Worm (Caenorhabditis elegans) whole organism, L4 larva: ENCODE measurements around the gene srd-44.

ENCODE experiments used
- D1046.2 ChIP-seq: fragments of 200-800 bp; sonication (Bioruptor generic); IDR thresholded peaks from 2 replicates; pipeline ENCODE4 v1.3.6; 2022; ENCODE audit warnings: missing genetic modification characterization, missing compliant biosample characterization
- Y105C5A.15 ChIP-seq: fragments of 200-800 bp; sonication (Bioruptor generic); IDR thresholded peaks from 2 replicates; pipeline ENCODE4 v1.3.6; 2022; ENCODE audit warnings: missing genetic modification characterization, missing compliant biosample characterization
- Y48G9A.11 ChIP-seq: fragments of 200-800 bp; sonication (Bioruptor generic); IDR thresholded peaks from 2 replicates; pipeline ENCODE4 v1.3.6; 2022; ENCODE audit warnings: missing genetic modification reagents, missing genetic modification characterization, missing compliant biosample characterization
- Y5F2A.4 ChIP-seq: fragments of 200-800 bp; sonication (Bioruptor generic); optimal IDR thresholded peaks from 2 replicates; lab custom pipeline; 2018; ENCODE audit warnings: mild to moderate bottlenecking, missing genetic modification characterization, missing compliant biosample characterization
- ZK337.2 ChIP-seq: fragments of 200-800 bp; sonication (Bioruptor generic); IDR thresholded peaks from 2 replicates; pipeline ENCODE4 v1.3.6; 2022; ENCODE audit warnings: missing genetic modification reagents, missing genetic modification characterization, missing compliant biosample characterization
- aly-2 ChIP-seq: sonication (generic microtip); optimal IDR thresholded peaks from 2 replicates; lab custom pipeline; 2018; ENCODE audit warnings: missing biosample characterization, missing genetic modification characterization
- arid-1 ChIP-seq: fragments of 200-800 bp; sonication (Bioruptor generic); conservative IDR thresholded peaks from 2 replicates; pipeline ENCODE4 v1.3.6; 2022; ENCODE audit warnings: missing genetic modification reagents, missing genetic modification characterization, missing compliant biosample characterization
- attf-4 ChIP-seq: sonication (generic microtip); optimal IDR thresholded peaks from 3 replicates; lab custom pipeline; 2017; ENCODE audit warnings: missing biosample characterization, missing genetic modification characterization
- ceh-32 ChIP-seq: sonication (generic microtip); optimal IDR thresholded peaks from 2 replicates; lab custom pipeline; 2016; ENCODE audit warnings: mild to moderate bottlenecking, missing genetic modification characterization, missing compliant biosample characterization; ENCODE audit not compliant: poor library complexity
- cey-2 ChIP-seq: sonication (generic microtip); optimal IDR thresholded peaks from 3 replicates; lab custom pipeline; 2017; ENCODE audit warnings: missing genetic modification characterization, mild to moderate bottlenecking, missing compliant biosample characterization, antibody characterized with exemption, borderline replicate concordance; ENCODE audit not compliant: insufficient read depth
- daf-16 ChIP-seq, 3 experiments: sonication (generic microtip); optimal IDR thresholded peaks; 2 replicates each; lab custom pipeline; 2016 to 2017; ENCODE audit warnings: missing genetic modification characterization in 3 of 3, missing genetic modification reagents in 3 of 3, mild to moderate bottlenecking in 2 of 3, missing compliant biosample characterization in 2 of 3, missing biosample characterization in 1 of 3, moderate library complexity in 1 of 3
- dmd-6 ChIP-seq: fragments of 200-800 bp; sonication (Bioruptor generic); IDR thresholded peaks from 2 replicates; pipeline ENCODE4 v1.3.6; 2022; ENCODE audit warnings: missing genetic modification reagents, missing genetic modification characterization, missing compliant biosample characterization
- dmd-8 ChIP-seq: fragments of 200-800 bp; sonication (Bioruptor generic); IDR thresholded peaks from 2 replicates; pipeline ENCODE4 v1.3.6; 2022; ENCODE audit warnings: missing genetic modification characterization, missing compliant biosample characterization
- dmd-9 ChIP-seq: fragments of 200-800 bp; sonication (Bioruptor generic); IDR thresholded peaks from 2 replicates; pipeline ENCODE4 v1.3.6; 2022; ENCODE audit warnings: missing genetic modification reagents, missing genetic modification characterization, missing compliant biosample characterization
- dpl-1 ChIP-seq: fragments of 150-350 bp; optimal IDR thresholded peaks from 2 replicates; lab custom pipeline; 2014; ENCODE audit warnings: missing biosample characterization, missing genetic modification reagents, missing genetic modification characterization
- egl-43 ChIP-seq: fragments of 200-800 bp; sonication (Bioruptor generic); IDR thresholded peaks from 2 replicates; pipeline ENCODE4 v1.3.6; 2022; ENCODE audit warnings: missing genetic modification reagents, missing genetic modification characterization, missing compliant biosample characterization
- fos-1 ChIP-seq: fragments of 150-350 bp; optimal IDR thresholded peaks from 2 replicates; lab custom pipeline; 2014; ENCODE audit warnings: missing biosample characterization, missing genetic modification characterization
- hlh-11 ChIP-seq: fragments of 200-800 bp; sonication (Bioruptor generic); optimal IDR thresholded peaks from 2 replicates; lab custom pipeline; 2018; ENCODE audit warnings: mild to moderate bottlenecking, missing genetic modification characterization, missing compliant biosample characterization
- hlh-30 ChIP-seq: sonication (generic microtip); optimal IDR thresholded peaks from 2 replicates; lab custom pipeline; 2017; ENCODE audit warnings: antibody characterized with exemption, mild to moderate bottlenecking, missing genetic modification characterization, missing compliant biosample characterization; ENCODE audit not compliant: insufficient read depth
- hmg-1.1 ChIP-seq: fragments of 200-800 bp; sonication (Bioruptor generic); IDR thresholded peaks from 2 replicates; pipeline ENCODE4 v1.3.6; 2022; ENCODE audit warnings: missing genetic modification reagents, missing genetic modification characterization, missing compliant biosample characterization
- lin-15B ChIP-seq: fragments of 150-350 bp; sonication (generic microtip); optimal IDR thresholded peaks from 3 replicates; lab custom pipeline; 2014; ENCODE audit warnings: missing biosample characterization, missing genetic modification characterization
- lin-38 ChIP-seq: fragments of 200-800 bp; sonication (Bioruptor generic); IDR thresholded peaks from 2 replicates; pipeline ENCODE4 v1.3.6; 2022; ENCODE audit warnings: missing genetic modification reagents, missing genetic modification characterization, missing compliant biosample characterization
- lin-39 ChIP-seq: fragments of 150-350 bp; optimal IDR thresholded peaks from 2 replicates; lab custom pipeline; 2014; ENCODE audit warnings: missing biosample characterization, missing genetic modification reagents, missing genetic modification characterization
- madf-9 ChIP-seq: fragments of 200-800 bp; sonication (Bioruptor generic); conservative IDR thresholded peaks from 2 replicates; pipeline ENCODE4 v1.3.6; 2022; ENCODE audit warnings: missing genetic modification reagents, missing genetic modification characterization, missing compliant biosample characterization
- mdl-1 ChIP-seq, 2 experiments: fragments of 150-350 bp in 1 of 2; sonication (generic microtip) in 1 of 2; optimal IDR thresholded peaks; 2 replicates each; lab custom pipeline; 2014 to 2017; ENCODE audit warnings: missing biosample characterization in 2 of 2, missing genetic modification characterization in 2 of 2
- mep-1 ChIP-seq: fragments of 150-350 bp; sonication (generic microtip); optimal IDR thresholded peaks from 3 replicates; lab custom pipeline; 2014; ENCODE audit warnings: missing biosample characterization, missing genetic modification characterization
- mes-2 ChIP-seq: sonication (generic microtip); optimal IDR thresholded peaks from 2 replicates; lab custom pipeline; 2016; ENCODE audit warnings: missing genotype, mild to moderate bottlenecking, missing genetic modification characterization, missing compliant biosample characterization; ENCODE audit not compliant: poor library complexity, severe bottlenecking
- mxl-3 ChIP-seq: fragments of 200-800 bp; sonication (Bioruptor generic); optimal IDR thresholded peaks from 2 replicates; lab custom pipeline; 2018; ENCODE audit warnings: mild to moderate bottlenecking, missing genetic modification characterization, missing compliant biosample characterization
- nhr-102 ChIP-seq: sonication (generic microtip); optimal IDR thresholded peaks from 2 replicates; lab custom pipeline; 2016; ENCODE audit warnings: mild to moderate bottlenecking, missing genetic modification characterization, moderate library complexity, missing compliant biosample characterization
- nhr-11 ChIP-seq: fragments of 150-350 bp; optimal IDR thresholded peaks from 2 replicates; lab custom pipeline; 2014; ENCODE audit warnings: missing biosample characterization, missing genetic modification characterization
- nhr-111 ChIP-seq: fragments of 200-800 bp; sonication (Bioruptor generic); optimal IDR thresholded peaks from 2 replicates; lab custom pipeline; 2018; ENCODE audit warnings: mild to moderate bottlenecking, missing genetic modification characterization, missing compliant biosample characterization
- nhr-25 ChIP-seq: sonication (generic microtip); optimal IDR thresholded peaks from 2 replicates; lab custom pipeline; 2017; ENCODE audit warnings: missing genetic modification characterization, mild to moderate bottlenecking, missing compliant biosample characterization, antibody characterized with exemption, moderate library complexity, borderline replicate concordance; ENCODE audit not compliant: insufficient read depth
- nhr-28 ChIP-seq: fragments of 150-350 bp; optimal IDR thresholded peaks from 2 replicates; lab custom pipeline; 2014; ENCODE audit warnings: missing biosample characterization, missing genetic modification characterization
- nhr-41 ChIP-seq: fragments of 200-800 bp; sonication (Bioruptor generic); IDR thresholded peaks from 2 replicates; pipeline ENCODE4 v1.3.6; 2022; ENCODE audit warnings: missing genetic modification reagents, missing genetic modification characterization, missing compliant biosample characterization
- nhr-42 ChIP-seq: fragments of 200-800 bp; sonication (Bioruptor generic); IDR thresholded peaks from 2 replicates; pipeline ENCODE4 v1.3.6; 2022; ENCODE audit warnings: missing genetic modification characterization, missing compliant biosample characterization
- nhr-48 ChIP-seq: sonication (generic microtip); optimal IDR thresholded peaks from 2 replicates; lab custom pipeline; 2016; ENCODE audit warnings: mild to moderate bottlenecking, missing genetic modification characterization, missing compliant biosample characterization
- nhr-77 ChIP-seq: fragments of 150-350 bp; optimal IDR thresholded peaks from 2 replicates; lab custom pipeline; 2014; ENCODE audit warnings: missing biosample characterization, missing genetic modification characterization
- php-3 ChIP-seq: fragments of 200-800 bp; sonication (Bioruptor generic); IDR thresholded peaks from 2 replicates; pipeline ENCODE4 v1.3.6; 2022; ENCODE audit warnings: missing genetic modification reagents, missing genetic modification characterization, missing compliant biosample characterization
- pqm-1 ChIP-seq: sonication (generic microtip); optimal IDR thresholded peaks from 2 replicates; lab custom pipeline; 2017; ENCODE audit warnings: missing biosample characterization, missing genetic modification characterization
- rbr-2 ChIP-seq: sonication (generic microtip); optimal IDR thresholded peaks from 2 replicates; lab custom pipeline; 2016; ENCODE audit warnings: missing genotype, missing genetic modification characterization, missing compliant biosample characterization
- sdz-12 ChIP-seq: fragments of 200-800 bp; sonication (Bioruptor generic); optimal IDR thresholded peaks from 2 replicates; lab custom pipeline; 2018; ENCODE audit warnings: mild to moderate bottlenecking, missing genetic modification characterization, missing compliant biosample characterization
- snpc-1.2 ChIP-seq: fragments of 200-800 bp; sonication (Bioruptor generic); IDR thresholded peaks from 2 replicates; pipeline ENCODE4 v1.3.6; 2022; ENCODE audit warnings: missing genetic modification reagents, missing genetic modification characterization, missing compliant biosample characterization
- snpc-4 ChIP-seq: fragments of 150-350 bp; optimal IDR thresholded peaks from 2 replicates; lab custom pipeline; 2014; ENCODE audit warnings: missing biosample characterization, missing genetic modification characterization
- spr-1 ChIP-seq: sonication (generic microtip); optimal IDR thresholded peaks from 2 replicates; lab custom pipeline; 2016; ENCODE audit warnings: mild to moderate bottlenecking, missing genetic modification characterization, missing compliant biosample characterization
- spr-3 ChIP-seq: fragments of 200-800 bp; sonication (Bioruptor generic); optimal IDR thresholded peaks from 2 replicates; lab custom pipeline; 2018; ENCODE audit warnings: mild to moderate bottlenecking, missing genetic modification characterization, missing compliant biosample characterization
- tra-1 ChIP-seq: fragments of 200-800 bp; sonication (Bioruptor generic); IDR thresholded peaks from 2 replicates; pipeline ENCODE4 v1.3.6; 2022; ENCODE audit warnings: missing genetic modification reagents, missing genetic modification characterization, missing compliant biosample characterization
- unc-62 ChIP-seq, 3 experiments: fragments of 150-350 bp in 1 of 3; sonication (generic microtip); optimal IDR thresholded peaks in 2 of 3; peaks in 1 of 3; 1 replicate in 1 of 3; 2 replicates in 2 of 3; lab custom pipeline; 2014 to 2017; ENCODE audit warnings: missing biosample characterization in 3 of 3, missing genetic modification characterization in 3 of 3, missing genetic modification reagents in 3 of 3, missing genotype in 1 of 3
- zip-11 ChIP-seq: fragments of 200-800 bp; sonication (Bioruptor generic); IDR thresholded peaks from 2 replicates; pipeline ENCODE4 v1.3.6; 2022; ENCODE audit warnings: missing genetic modification characterization, missing compliant biosample characterization
- ztf-7 ChIP-seq: fragments of 150-350 bp; optimal IDR thresholded peaks from 2 replicates; lab custom pipeline; 2014; ENCODE audit warnings: missing biosample characterization, missing genetic modification characterization

The srd-44 gene

DNA sequence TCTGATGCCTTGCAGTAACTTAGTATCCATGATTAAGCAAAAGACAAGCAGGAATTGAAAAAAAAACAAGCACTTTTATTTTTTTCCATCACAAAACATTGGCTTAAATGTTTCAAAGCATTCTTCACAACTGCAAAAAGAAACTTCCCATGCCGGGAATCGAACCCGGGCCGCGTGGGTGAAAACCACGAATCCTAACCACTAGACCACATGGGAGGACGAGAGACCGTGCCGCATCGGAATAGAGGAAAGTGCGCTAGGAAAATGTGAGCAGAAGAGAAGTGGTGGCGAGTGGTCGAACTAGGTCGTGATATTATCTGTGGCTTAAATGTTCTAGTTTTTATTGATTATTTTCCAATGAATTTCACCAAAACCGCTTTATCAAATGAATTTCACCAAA is 29.3 kb downstream of the srd-44 start:
- TF ChIP-seq aly-2 (tag; lab: Kevin White, UChicago) (no peak), nhr-28 (no peak), Y48G9A.11 (GFP tag; lab: Robert Waterston, UW) (peak; percentile 43; the same call in 1 of the 2 replicates), mes-2 (tag; lab: Kevin White, UChicago) (peak; percentile 81), unc-62 (GFP tag; optimal IDR thresholded peaks at IDR 0.05 in 1 of 2; lab: Kevin White, UChicago) (no peak), unc-62 (tag; optimal IDR thresholded peaks at IDR 0.05; lab: Kevin White, UChicago) (no peak), attf-4 (tag; lab: Kevin White, UChicago) (no peak), zip-11 (GFP tag; lab: Robert Waterston, UW) (no peak), nhr-48 (tag; lab: Kevin White, UChicago) (no peak), nhr-77 (tag; lab: Kevin White, UChicago) (peak; percentile 64), nhr-11 (tag; lab: Kevin White, UChicago) (no peak), egl-43 (GFP tag; lab: Robert Waterston, UW) (peak; percentile 82), nhr-41 (GFP tag; lab: Robert Waterston, UW) (peak; percentile 82; the same call in 1 of the 2 replicates), lin-38 (no peak), arid-1 (GFP tag; lab: Robert Waterston, UW) (peak; percentile 73), mdl-1 (tag; optimal IDR thresholded peaks at IDR 0.05; lab: Kevin White, UChicago) (peak in 1 of 2 experiments; percentile 72), Y105C5A.15 (0 out of 2 replicates have a peak, but pooled peaks have one; percentile 55), dpl-1 (no peak), spr-1 (peak; percentile 14), lin-15B (no peak), spr-3 (no peak), snpc-1.2 (GFP tag; lab: Robert Waterston, UW) (peak; percentile 84), hmg-1.1 (GFP tag; lab: Robert Waterston, UW) (peak; percentile 90), mxl-3 (GFP tag; lab: Kevin White, UChicago) (peak; percentile 39), nhr-102 (tag; lab: Kevin White, UChicago) (no peak), nhr-25 (no peak), hlh-30 (tag; lab: Kevin White, UChicago) (peak; percentile 49), daf-16 (GFP tag; optimal IDR thresholded peaks at IDR 0.05; lab: Kevin White, UChicago) (peak; percentile 11 to 45), daf-16 (tag; optimal IDR thresholded peaks at IDR 0.05; lab: Kevin White, UChicago) (peak; percentile 51), mep-1 (peak; percentile 65), snpc-4 (tag; lab: Kevin White, UChicago) (no peak), sdz-12 (GFP tag; lab: Kevin White, UChicago) (no peak), pqm-1 (tag; lab: Kevin White, UChicago) (no peak), D1046.2 (GFP tag; lab: Robert Waterston, UW) (no peak), dmd-9 (peak; percentile 60; the same call in 1 of the 2 replicates), rbr-2 (tag; lab: Kevin White, UChicago) (peak; percentile 30), Y5F2A.4 (GFP tag; lab: Kevin White, UChicago) (no peak), hlh-11 (tag; lab: Kevin White, UChicago) (peak; percentile 53), fos-1 (tag; lab: Kevin White, UChicago) (no peak), nhr-42 (GFP tag; lab: Robert Waterston, UW) (0 out of 2 replicates have a peak, but pooled peaks have one; percentile 41), ZK337.2 (GFP tag; lab: Robert Waterston, UW) (no peak), nhr-111 (GFP tag; lab: Kevin White, UChicago) (no peak), madf-9 (GFP tag; lab: Robert Waterston, UW) (peak; percentile 55; the same call in 1 of the 2 replicates), dmd-6 (peak; percentile 55), lin-39 (tag; lab: Kevin White, UChicago) (no peak), ztf-7 (tag; lab: Kevin White, UChicago) (peak; percentile 59), dmd-8 (peak; percentile 64; the same call in 1 of the 2 replicates), cey-2 (no peak), tra-1 (GFP tag; lab: Robert Waterston, UW) (peak; percentile 24; the same call in 1 of the 2 replicates), ceh-32 (tag; lab: Kevin White, UChicago) (no peak), php-3 (GFP tag; lab: Robert Waterston, UW) (peak; percentile 65; the same call in 1 of the 2 replicates)
